Worm (Caenorhabditis elegans) whole organism, L2 larva: ENCODE measurements around the gene hpo-30.

Experiments
- C34F6.9 ChIP-seq: fragments of 150-350 bp; optimal IDR thresholded peaks from 2 replicates; lab custom pipeline; 2014; ENCODE audit warnings: missing biosample characterization, missing genetic modification characterization
- R02D3.7 ChIP-seq: fragments of 150-350 bp; optimal IDR thresholded peaks from 2 replicates; lab custom pipeline; 2014; ENCODE audit warnings: missing biosample characterization, missing genetic modification characterization
- alr-1 ChIP-seq: fragments of 150-350 bp; optimal IDR thresholded peaks from 2 replicates; lab custom pipeline; 2014; ENCODE audit warnings: missing biosample characterization, missing genetic modification characterization
- aly-2 ChIP-seq: fragments of 150-350 bp; optimal IDR thresholded peaks from 2 replicates; lab custom pipeline; 2014; ENCODE audit warnings: missing biosample characterization, missing genetic modification characterization
- ama-1 ChIP-seq: fragments of 150-350 bp; optimal IDR thresholded peaks from 2 replicates; lab custom pipeline; 2018; ENCODE audit warnings: inconsistent platforms
- blmp-1 ChIP-seq: sonication (generic microtip); optimal IDR thresholded peaks from 2 replicates; lab custom pipeline; 2017; ENCODE audit warnings: missing genetic modification characterization, mild to moderate bottlenecking, missing compliant biosample characterization, antibody characterized with exemption, moderate library complexity; ENCODE audit not compliant: insufficient read depth
- ceh-82 ChIP-seq: fragments of 150-350 bp; optimal IDR thresholded peaks from 2 replicates; lab custom pipeline; 2014; ENCODE audit warnings: missing biosample characterization, missing genetic modification characterization
- crh-2 ChIP-seq: sonication (generic microtip); optimal IDR thresholded peaks from 2 replicates; lab custom pipeline; 2017; ENCODE audit warnings: missing biosample characterization, missing genetic modification characterization
- elt-1 ChIP-seq: fragments of 150-350 bp; optimal IDR thresholded peaks from 2 replicates; lab custom pipeline; 2014; ENCODE audit warnings: missing biosample characterization, missing genetic modification characterization
- elt-3 ChIP-seq: sonication (generic microtip); optimal IDR thresholded peaks from 2 replicates; lab custom pipeline; 2017; ENCODE audit warnings: missing biosample characterization, missing genetic modification characterization
- fos-1 ChIP-seq: fragments of 150-350 bp; optimal IDR thresholded peaks from 2 replicates; lab custom pipeline; 2014; ENCODE audit warnings: missing biosample characterization, missing genetic modification characterization
- gmeb-1 ChIP-seq: fragments of 150-350 bp; optimal IDR thresholded peaks from 2 replicates; lab custom pipeline; 2014; ENCODE audit warnings: missing biosample characterization, missing genetic modification characterization
- mab-5 ChIP-seq: fragments of 150-350 bp; optimal IDR thresholded peaks from 2 replicates; lab custom pipeline; 2014; ENCODE audit warnings: missing biosample characterization, missing genetic modification characterization
- mbf-1 ChIP-seq: sonication (generic microtip); optimal IDR thresholded peaks from 2 replicates; lab custom pipeline; 2017; ENCODE audit warnings: missing biosample characterization, missing genetic modification characterization
- nhr-10 ChIP-seq: sonication (generic microtip); optimal IDR thresholded peaks from 2 replicates; lab custom pipeline; 2017; ENCODE audit warnings: missing biosample characterization, missing genetic modification characterization
- nhr-12 ChIP-seq: fragments of 150-350 bp; optimal IDR thresholded peaks from 2 replicates; lab custom pipeline; 2014; ENCODE audit warnings: missing biosample characterization, missing genetic modification characterization
- nhr-129 ChIP-seq: fragments of 150-350 bp; optimal IDR thresholded peaks from 2 replicates; lab custom pipeline; 2014; ENCODE audit warnings: missing biosample characterization, missing genetic modification characterization
- nhr-21 ChIP-seq: fragments of 150-350 bp; optimal IDR thresholded peaks from 2 replicates; lab custom pipeline; 2014; ENCODE audit warnings: missing biosample characterization, missing genetic modification characterization
- nhr-23 ChIP-seq: fragments of 150-350 bp; optimal IDR thresholded peaks from 2 replicates; lab custom pipeline; 2014; ENCODE audit warnings: missing biosample characterization, missing genetic modification reagents, missing genetic modification characterization
- nhr-237 ChIP-seq: fragments of 150-350 bp; optimal IDR thresholded peaks from 2 replicates; lab custom pipeline; 2014; ENCODE audit warnings: missing biosample characterization, missing genetic modification characterization
- nhr-25 ChIP-seq: fragments of 150-350 bp; sonication (generic microtip); optimal IDR thresholded peaks from 3 replicates; lab custom pipeline; 2014; ENCODE audit warnings: missing biosample characterization, missing genetic modification characterization
- nhr-6 ChIP-seq: fragments of 150-350 bp; optimal IDR thresholded peaks from 2 replicates; lab custom pipeline; 2014; ENCODE audit warnings: missing biosample characterization, missing genetic modification characterization
- nhr-77 ChIP-seq: fragments of 150-350 bp; optimal IDR thresholded peaks from 2 replicates; lab custom pipeline; 2014; ENCODE audit warnings: missing biosample characterization, missing genetic modification characterization
- skn-1 ChIP-seq: sonication (generic microtip); optimal IDR thresholded peaks from 2 replicates; lab custom pipeline; 2017; ENCODE audit warnings: missing biosample characterization, missing genetic modification characterization
- sma-3 ChIP-seq: sonication (generic microtip); optimal IDR thresholded peaks from 2 replicates; lab custom pipeline; 2016; ENCODE audit warnings: missing genetic modification reagents, missing genetic modification characterization, missing compliant biosample characterization
- sma-9 ChIP-seq, 2 experiments: fragments of 150-350 bp in 1 of 2; sonication (generic microtip) in 1 of 2; optimal IDR thresholded peaks; 2 replicates each; lab custom pipeline; 2014 to 2016; ENCODE audit warnings: missing genetic modification characterization in 2 of 2, mild to moderate bottlenecking in 1 of 2, missing biosample characterization in 1 of 2, missing compliant biosample characterization in 1 of 2, missing genetic modification reagents in 1 of 2, moderate library complexity in 1 of 2
- snpc-4 ChIP-seq: fragments of 150-350 bp; optimal IDR thresholded peaks from 2 replicates; lab custom pipeline; 2014; ENCODE audit warnings: missing biosample characterization, missing genetic modification characterization
- unc-39 ChIP-seq: fragments of 150-350 bp; optimal IDR thresholded peaks from 2 replicates; lab custom pipeline; 2014; ENCODE audit warnings: missing biosample characterization, missing genetic modification characterization
- unc-55 ChIP-seq: fragments of 150-350 bp; sonication (generic microtip); optimal IDR thresholded peaks from 3 replicates; lab custom pipeline; 2014; ENCODE audit warnings: missing biosample characterization, missing genetic modification reagents, missing genetic modification characterization
- unc-62 ChIP-seq: fragments of 150-350 bp; optimal IDR thresholded peaks from 2 replicates; lab custom pipeline; 2014; ENCODE audit warnings: missing biosample characterization, missing genetic modification reagents, missing genetic modification characterization
- ztf-1 ChIP-seq: fragments of 200-800 bp; sonication (Bioruptor generic); conservative IDR thresholded peaks from 2 replicates; pipeline ENCODE4 v1.3.6; 2022; ENCODE audit warnings: missing genetic modification characterization, missing compliant biosample characterization
- ztf-11 ChIP-seq: sonication (generic microtip); optimal IDR thresholded peaks from 2 replicates; lab custom pipeline; 2017; ENCODE audit warnings: missing biosample characterization, missing genetic modification characterization
- ztf-4 ChIP-seq: fragments of 150-350 bp; optimal IDR thresholded peaks from 2 replicates; lab custom pipeline; 2014; ENCODE audit warnings: missing biosample characterization, missing genetic modification characterization

Gene hpo-30

ce11 chrV:12353505-12353904, 43.3 kb upstream of the hpo-30 start:
- TF ChIP-seq snpc-4 (tag; lab: Kevin White, UChicago): no peak
- TF ChIP-seq nhr-129 (tag; lab: Kevin White, UChicago): no peak
- no peak for TF ChIP-seq nhr-12 (tag; lab: Kevin White, UChicago)
- no peak for TF ChIP-seq ztf-1 (GFP tag; lab: Robert Waterston, UW)
- TF ChIP-seq unc-39: no peak
- no peak for TF ChIP-seq nhr-237 (tag; lab: Kevin White, UChicago)

- TF ChIP-seq ama-1 (lab: Kevin White, UChicago) (peak; percentile 51), nhr-23 (no peak)
Observed at ce11 chrV:12352881-12353280, 42.7 kb upstream of the hpo-30 start.

ce11 chrV:12352445-12352844, 42.3 kb upstream of the hpo-30 start, which contains the start of gene sqt-3:
sqt-3 (plus strand) TSS chrV:12352745.
- TF ChIP-seq nhr-6 (tag; lab: Kevin White, UChicago) (no peak), mab-5 (tag; lab: Kevin White, UChicago) (no peak), unc-39 (no peak), sma-9 (GFP tag; optimal IDR thresholded peaks at IDR 0.05; lab: Kevin White, UChicago) (no peak), sma-9 (tag; optimal IDR thresholded peaks at IDR 0.05; lab: Kevin White, UChicago) (no peak), nhr-10 (no peak), nhr-77 (no peak), skn-1 (tag; lab: Kevin White, UChicago) (no peak)

ce11 chrV:12351842-12352241, 41.7 kb upstream of the hpo-30 start:
- TF ChIP-seq alr-1 (no peak), blmp-1 (tag; lab: Kevin White, UChicago) (peak; percentile 41), fos-1 (tag; lab: Kevin White, UChicago) (no peak), crh-2 (tag; lab: Kevin White, UChicago) (no peak), elt-3 (tag; lab: Kevin White, UChicago) (no peak), nhr-25 (tag; lab: Kevin White, UChicago) (peak; percentile 42), ztf-11 (tag; lab: Kevin White, UChicago) (no peak), sma-9 (GFP tag; optimal IDR thresholded peaks at IDR 0.05; lab: Kevin White, UChicago) (peak; percentile 36), sma-9 (tag; optimal IDR thresholded peaks at IDR 0.05; lab: Kevin White, UChicago) (no peak), mab-5 (tag; lab: Kevin White, UChicago) (no peak), ztf-4 (tag; lab: Kevin White, UChicago) (no peak), R02D3.7 (tag; lab: Kevin White, UChicago) (no peak)
- TF ChIP-seq, all 48 proteins: peak for 3

- TF ChIP-seq nhr-12 (tag; lab: Kevin White, UChicago): no peak
- no peak for TF ChIP-seq aly-2 (tag; lab: Kevin White, UChicago)
- no peak for TF ChIP-seq sma-3 (GFP tag; lab: Kevin White, UChicago)
- TF ChIP-seq ceh-82 (tag; lab: Kevin White, UChicago): no peak
- TF ChIP-seq mbf-1 (tag; lab: Kevin White, UChicago): no peak
- TF ChIP-seq alr-1: no peak
- no peak for TF ChIP-seq elt-1 (tag; lab: Kevin White, UChicago)
- TF ChIP-seq ztf-1 (GFP tag; lab: Robert Waterston, UW): no peak
- TF ChIP-seq mab-5 (tag; lab: Kevin White, UChicago): no peak
- TF ChIP-seq nhr-129 (tag; lab: Kevin White, UChicago): no peak
- TF ChIP-seq nhr-21 (tag; lab: Kevin White, UChicago): no peak
- no peak for TF ChIP-seq C34F6.9
- no peak for TF ChIP-seq fos-1 (tag; lab: Kevin White, UChicago)
- TF ChIP-seq unc-62 (GFP tag; lab: Kevin White, UChicago): no peak
- no peak for TF ChIP-seq unc-55
- no peak for TF ChIP-seq nhr-77
Observed at ce11 chrV:12349365-12349764, 39.2 kb upstream of the hpo-30 start.

ce11 chrV:12347854-12348253, 37.7 kb upstream of the hpo-30 start:
- TF ChIP-seq fos-1 (tag; lab: Kevin White, UChicago) (peak; percentile 60), C34F6.9 (no peak), gmeb-1 (tag; lab: Kevin White, UChicago) (no peak), elt-1 (tag; lab: Kevin White, UChicago) (no peak)
